Fruit fly (Drosophila melanogaster): ENCODE measurements around the gene Tpt.
A peak's percentile ranks its signal among the peaks of the same experiment; 100 is the strongest.

The Tpt gene

DNA sequence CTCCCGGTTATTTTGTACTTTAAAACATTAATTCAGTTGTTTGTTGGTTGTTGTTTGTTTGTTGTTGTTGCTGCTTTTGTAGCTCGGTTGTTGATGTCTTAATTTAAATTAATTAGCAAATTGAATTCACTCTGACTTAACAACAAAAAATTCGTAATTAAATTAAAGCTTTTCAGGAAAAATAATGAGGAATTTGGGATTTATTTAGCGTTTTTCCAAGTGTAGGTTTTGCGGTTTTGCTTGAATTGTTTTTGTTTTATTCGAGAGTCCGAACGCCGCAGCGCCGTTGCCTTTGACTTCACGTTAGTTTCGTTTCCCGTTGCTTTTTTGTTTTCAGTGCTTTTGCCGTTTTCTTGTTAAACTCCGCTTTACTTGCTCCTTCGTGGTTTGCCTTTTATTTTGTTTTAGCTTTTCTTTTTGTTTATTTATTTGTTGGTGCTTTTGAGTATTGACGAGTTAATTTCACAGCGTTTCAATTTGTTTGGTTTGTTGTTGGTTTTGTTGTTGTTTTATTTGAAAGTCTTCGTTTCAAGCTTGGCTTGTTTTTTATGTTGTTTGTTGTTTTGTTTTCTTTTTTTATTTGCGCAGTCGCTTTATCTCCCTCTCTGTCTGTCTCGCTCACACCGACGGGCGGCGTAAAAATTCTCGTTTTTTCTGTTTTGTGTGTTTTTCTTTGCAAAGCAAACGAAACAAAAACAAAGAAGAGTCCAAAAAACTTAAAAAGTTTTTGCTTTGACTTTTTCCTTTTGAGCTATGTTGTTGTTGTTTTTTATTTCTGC, 35.9 kb upstream of the Tpt start (continued):
- TF ChIP-seq bsh (GFP tag; optimal IDR thresholded peaks at IDR 0.05) (peak; percentile 40 to 97), Hmr (GFP tag; optimal IDR thresholded peaks at IDR 0.05) (no peak), CG13287 (GFP tag; IDR thresholded peaks at IDR 0.05; ENCODE audit: partially characterized antibody) (no peak), Vsx1 (GFP tag; optimal IDR thresholded peaks at IDR 0.05) (peak; percentile 4), psq (GFP tag; optimal IDR thresholded peaks at IDR 0.05) (peak; percentile 47), gem (tag; optimal IDR thresholded peaks at IDR 0.05) (peak; percentile 68), ato (GFP tag; IDR thresholded peaks at IDR 0.05; ENCODE audit: partially characterized antibody) (no peak), pum (GFP tag; optimal IDR thresholded peaks at IDR 0.05) (peak; percentile 33), CG10267 (tag; optimal IDR thresholded peaks at IDR 0.05) (peak; percentile 21), CG2875 (GFP tag; optimal IDR thresholded peaks at IDR 0.05) (no peak), CG7556 (GFP tag; optimal IDR thresholded peaks at IDR 0.05) (no peak), Dad (GFP tag; optimal IDR thresholded peaks at IDR 0.05) (peak; percentile 31), CG14014 (GFP tag; IDR thresholded peaks at IDR 0.05) (peak; percentile 54; the same call in 1 of the 2 replicates), Bteb2 (GFP tag; optimal IDR thresholded peaks at IDR 0.05) (peak; percentile 31), CG3163 (GFP tag; optimal IDR thresholded peaks at IDR 0.05) (no peak), CG1602 (GFP tag; optimal IDR thresholded peaks at IDR 0.05) (peak; percentile 17), CG17359 (tag; optimal IDR thresholded peaks at IDR 0.05) (peak; percentile 50), E2f2 (GFP tag; IDR thresholded peaks at IDR 0.05) (peak; percentile 7; the same call in 1 of the 2 replicates), nom (GFP tag; optimal IDR thresholded peaks at IDR 0.05) (peak; percentile 99), nerfin-1 (tag; optimal IDR thresholded peaks at IDR 0.05) (no peak), CG34376 (GFP tag; optimal IDR thresholded peaks at IDR 0.05) (no peak), CG12744 (GFP tag; optimal IDR thresholded peaks at IDR 0.05) (peak; percentile 30), CG8944 (GFP tag; optimal IDR thresholded peaks at IDR 0.05) (peak; percentile 6), pho (GFP tag; optimal IDR thresholded peaks at IDR 0.05) (peak; percentile 16), CG10366 (GFP tag; IDR thresholded peaks at IDR 0.05) (0 out of 2 replicates have a peak, but pooled peaks have one; percentile 35), grau (tag; optimal IDR thresholded peaks at IDR 0.05) (peak; percentile 50), CG16779 (GFP tag; IDR thresholded peaks at IDR 0.05) (no peak), CG17568 (GFP tag; optimal IDR thresholded peaks at IDR 0.05) (peak; percentile 32), CG12391 (tag; optimal IDR thresholded peaks at IDR 0.05) (peak; percentile 41), CG4282 (GFP tag; optimal IDR thresholded peaks at IDR 0.05) (peak; percentile 4), sens (GFP tag) (peak; percentile 86), stc (GFP tag; IDR thresholded peaks at IDR 0.05) (peak; percentile 20; the same call in 1 of the 2 replicates), CG15269 (tag; optimal IDR thresholded peaks at IDR 0.05) (peak; percentile 60), Ets97D (GFP tag; optimal IDR thresholded peaks at IDR 0.05) (peak; percentile 6), CG17829 (tag; optimal IDR thresholded peaks at IDR 0.05) (no peak), salm (tag; optimal IDR thresholded peaks at IDR 0.05) (no peak), CG12104 (GFP tag; optimal IDR thresholded peaks at IDR 0.05) (peak; percentile 19), knrl (GFP tag; IDR thresholded peaks at IDR 0.05; ENCODE audit: partially characterized antibody) (no peak), Hr51 (GFP tag; optimal IDR thresholded peaks at IDR 0.05) (peak; percentile 12 to 63), wor (GFP tag; IDR thresholded peaks at IDR 0.05) (no peak), bab2 (GFP tag; optimal IDR thresholded peaks at IDR 0.05) (peak; percentile 10), Mes4 (GFP tag; optimal IDR thresholded peaks at IDR 0.05) (peak; percentile 55), lilli (GFP tag; optimal IDR thresholded peaks at IDR 0.05) (peak; percentile 62), Xrp1 (GFP tag; IDR thresholded peaks at IDR 0.05) (peak; percentile 52; the same call in 1 of the 2 replicates), CG14710 (tag; optimal IDR thresholded peaks at IDR 0.05) (peak; percentile 1), en (GFP tag; optimal IDR thresholded peaks at IDR 0.05) (peak; percentile 10), HmgZ (tag; optimal IDR thresholded peaks at IDR 0.05) (peak; percentile 7), tio (GFP tag; optimal IDR thresholded peaks at IDR 0.05) (peak; percentile 37)

Data from whole organism, embryonic.